Fruit fly (Drosophila melanogaster) whole organism, pupa: Measurements from ENCODE around the gene GluClalpha.

Experiments
- CG10348 ChIP-seq: fragments of 200-800 bp; sonication (Bioruptor generic); IDR thresholded peaks from 2 replicates; pipeline ENCODE4 v1.3.6; 2022; ENCODE audit warnings: missing biosample characterization, missing genetic modification characterization
- CG12605 ChIP-seq: fragments of 200-800 bp; sonication (Bioruptor generic); IDR thresholded peaks from 2 replicates; pipeline ENCODE4 v1.3.6; 2022; ENCODE audit warnings: missing biosample characterization, missing genetic modification characterization
- CG17806 ChIP-seq: fragments of 200-800 bp; sonication (Bioruptor generic); optimal IDR thresholded peaks from 2 replicates; lab custom pipeline; 2018; ENCODE audit warnings: missing biosample characterization, mild to moderate bottlenecking, missing genetic modification characterization, moderate library complexity
- CG32121 ChIP-seq: fragments of 200-800 bp; sonication (Bioruptor generic); IDR thresholded peaks from 2 replicates; pipeline ENCODE4 v1.3.6; 2022; ENCODE audit warnings: missing biosample characterization, missing genetic modification characterization
- CG34367 ChIP-seq: fragments of 200-800 bp; sonication (Bioruptor generic); optimal IDR thresholded peaks from 2 replicates; lab custom pipeline; 2018; ENCODE audit warnings: missing biosample characterization, mild to moderate bottlenecking, missing genetic modification characterization
- CG4496 ChIP-seq: fragments of 200-800 bp; sonication (Bioruptor generic); IDR thresholded peaks from 3 replicates; pipeline ENCODE4 v1.3.6; 2022; ENCODE audit warnings: missing biosample characterization, missing genetic modification characterization
- CG8301 ChIP-seq: fragments of 200-800 bp; sonication (Bioruptor generic); optimal IDR thresholded peaks from 2 replicates; lab custom pipeline; 2018; ENCODE audit warnings: missing biosample characterization, mild to moderate bottlenecking, missing genetic modification characterization
- EcR ChIP-seq: fragments of 200-800 bp; sonication (Bioruptor generic); optimal IDR thresholded peaks from 3 replicates; lab custom pipeline; 2019; ENCODE audit warnings: missing biosample characterization, missing genetic modification characterization, mild to moderate bottlenecking, moderate library complexity, missing genetic modification reagents
- Ets98B ChIP-seq: fragments of 200-800 bp; sonication (Bioruptor generic); IDR thresholded peaks from 2 replicates; pipeline ENCODE4 v1.3.6; 2022; ENCODE audit warnings: missing biosample characterization, missing genetic modification characterization
- Pif1A ChIP-seq: fragments of 200-800 bp; sonication (Bioruptor generic); optimal IDR thresholded peaks from 3 replicates; lab custom pipeline; 2016; ENCODE audit warnings: missing biosample characterization, missing genetic modification characterization
- Snoo ChIP-seq: fragments of 200-800 bp; sonication (Bioruptor generic); optimal IDR thresholded peaks from 3 replicates; lab custom pipeline; 2017; ENCODE audit warnings: missing biosample characterization, mild to moderate bottlenecking, missing genetic modification characterization, inconsistent platforms
- fd96Ca ChIP-seq: fragments of 200-800 bp; sonication (Bioruptor generic); IDR thresholded peaks from 3 replicates; pipeline ENCODE4 v1.3.6; 2022; ENCODE audit warnings: missing biosample characterization, missing genetic modification characterization
- rn ChIP-seq: fragments of 200-800 bp; sonication (Bioruptor generic); IDR thresholded peaks from 2 replicates; pipeline ENCODE4 v1.3.6; 2022; ENCODE audit warnings: missing biosample characterization, missing genetic modification characterization

- TF ChIP-seq CG34367 (tag; lab: Kevin White, UChicago) (no peak), CG10348 (GFP tag; lab: Robert Waterston, UW) (no peak), fd96Ca (no peak), Pif1A (GFP tag; lab: Kevin White, UChicago) (no peak), CG17806 (tag; lab: Kevin White, UChicago) (no peak), CG8301 (tag; lab: Kevin White, UChicago) (no peak), Snoo (tag; lab: Kevin White, UChicago) (no peak), CG32121 (GFP tag; lab: Robert Waterston, UW) (no peak), rn (GFP tag; lab: Robert Waterston, UW) (no peak), CG12605 (GFP tag; lab: Robert Waterston, UW) (no peak), CG4496 (no peak), EcR (GFP tag; lab: Kevin White, UChicago) (no peak), Ets98B (GFP tag; lab: Robert Waterston, UW) (no peak)
Measured at dm6 chr3R:19795332-19795731, 64.8 kb downstream of the GluClalpha start.
